Fruit fly (Drosophila melanogaster): ENCODE results near the gene CG32182.

DNA sequence AAGACGTTTGTCGTGTGGAACGTTAAGA lies 33.4 kb downstream of the CG32182 start, which contains the start of gene CG42815:
- TF ChIP-seq OdsH (GFP tag; optimal IDR thresholded peaks at IDR 0.05) (no peak), achi (GFP tag; optimal IDR thresholded peaks at IDR 0.05) (no peak), CG6276 (GFP tag; optimal IDR thresholded peaks at IDR 0.05) (no peak), CG6163 (GFP tag; IDR thresholded peaks at IDR 0.05) (no peak), Smox (GFP tag; optimal IDR thresholded peaks at IDR 0.05) (no peak), CG3919 (GFP tag; optimal IDR thresholded peaks at IDR 0.05) (no peak), ss (GFP tag; optimal IDR thresholded peaks at IDR 0.05) (no peak)

All from whole organism, prepupa.